Fruit fly (Drosophila melanogaster): Measurements from ENCODE around the gene tral.
A peak's percentile ranks its signal among the peaks of the same experiment; 100 is the strongest.

Gene tral

DNA sequence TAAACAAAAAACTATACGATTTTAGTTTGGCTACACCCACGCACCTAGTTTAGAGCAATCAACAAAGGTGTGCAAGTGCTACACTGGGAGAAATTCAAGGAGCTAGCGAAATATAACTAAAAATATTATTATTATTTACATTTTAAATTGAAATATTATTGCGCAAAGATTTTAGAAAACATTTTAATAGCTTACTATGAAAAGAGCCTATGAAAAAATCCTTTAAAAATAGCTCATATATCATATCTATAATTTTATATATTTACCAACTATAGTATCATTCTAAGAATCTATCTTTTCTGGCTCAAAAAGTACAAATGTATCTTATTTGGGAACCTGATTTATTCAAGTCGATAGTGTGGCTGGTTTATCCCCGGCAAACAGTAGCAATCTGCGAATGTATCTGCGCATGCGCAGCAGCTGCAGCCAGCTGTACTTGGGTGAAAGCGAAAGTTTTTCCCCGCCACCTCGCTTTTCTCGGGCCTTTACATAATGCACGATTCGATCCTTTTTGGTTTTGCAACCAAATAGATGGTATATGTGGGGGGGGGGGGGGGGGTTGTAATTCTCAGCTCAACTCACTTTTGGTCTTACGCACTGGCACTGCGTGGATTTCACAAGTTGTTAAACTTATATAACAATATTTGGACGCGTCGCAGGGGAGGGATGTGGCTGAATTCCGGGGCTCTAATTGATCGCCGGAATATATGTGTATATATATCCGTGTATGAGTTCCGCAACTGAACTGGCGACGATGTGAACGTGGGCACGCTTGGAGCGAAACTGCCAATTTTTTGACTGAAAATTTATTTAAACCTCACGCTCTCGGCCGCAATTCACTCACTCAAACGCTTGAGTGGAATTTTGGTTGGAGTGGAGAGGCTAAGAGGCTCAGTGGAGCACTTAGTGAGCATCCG, 18.2 kb upstream of the tral start, which contains the start of gene CG10657:
TSS of gene CG10657 (minus strand) at position 789 of the 917 bp plus-strand sequence.
- TF ChIP-seq CTCF (optimal IDR thresholded peaks at IDR 0.05) = no peak
- TF ChIP-seq CG8478 (optimal IDR thresholded peaks at IDR 0.05) = no peak

DNA sequence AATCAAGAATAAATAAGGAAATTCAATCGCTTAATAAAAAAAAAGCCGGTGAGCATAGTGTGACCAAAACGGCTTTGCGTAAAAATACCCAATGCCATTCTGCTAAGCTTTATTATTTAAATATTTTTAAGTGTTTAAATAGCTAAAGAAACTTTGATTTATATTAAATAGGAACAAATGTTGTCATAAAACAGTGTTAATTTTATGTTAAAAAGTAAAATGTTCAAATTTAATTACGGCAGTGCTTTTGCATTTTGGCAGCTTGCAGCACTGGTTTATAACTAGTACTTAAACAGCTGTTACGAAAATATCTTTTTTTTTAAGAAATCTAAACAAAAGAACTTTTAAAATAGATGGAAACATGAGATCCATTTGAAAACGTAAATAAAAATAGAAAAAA, 13.6 kb upstream of the tral start, which contains the start of the genes CG10638 and CG10681:
TSS of gene CG10638 (minus strand) at position 63 of the 400 bp plus-strand sequence.
TSS of gene CG10681 (plus strand) at position 265 of the 400 bp plus-strand sequence.
- TF ChIP-seq CTCF (optimal IDR thresholded peaks at IDR 0.05) (no peak), CG8478 (optimal IDR thresholded peaks at IDR 0.05) (no peak)

DNA sequence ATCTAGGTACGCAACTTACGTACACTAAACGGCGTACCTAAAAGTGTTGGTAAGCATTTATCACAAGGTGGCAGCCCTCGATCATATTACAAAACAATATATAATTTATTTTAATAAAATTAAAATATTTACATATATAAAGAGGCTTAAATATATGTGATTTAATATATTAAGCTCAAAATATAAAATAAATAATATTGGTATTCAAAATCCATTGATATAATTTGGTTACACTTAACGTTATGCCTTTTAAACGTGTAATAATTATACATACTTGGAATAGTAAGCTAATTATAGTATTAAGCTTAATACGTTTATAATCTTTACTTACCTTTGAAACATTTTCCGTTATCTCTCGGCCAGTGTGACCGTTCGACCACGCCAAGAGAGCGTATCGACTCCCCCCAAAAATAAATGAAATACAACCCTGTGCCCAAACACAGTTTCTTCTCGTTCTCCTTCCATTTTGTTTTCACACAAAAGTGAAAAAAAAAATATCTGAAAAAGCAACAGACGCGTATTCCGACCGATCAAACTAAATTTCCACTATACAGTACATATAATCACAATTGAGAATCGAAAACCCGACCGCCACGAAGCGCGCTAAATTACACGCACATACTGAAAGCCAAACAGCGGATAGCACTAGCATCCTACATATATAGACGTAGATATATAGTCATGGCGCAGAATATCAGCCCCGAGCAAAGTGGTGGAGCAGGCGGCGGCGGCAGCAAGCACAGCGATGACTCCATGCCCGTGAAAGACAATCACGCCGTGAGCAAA, 10.8 kb upstream of the tral start, which contains the start of the genes CG10646 and vih:
TSS of gene CG10646 (minus strand) at position 30 of the 786 bp plus-strand sequence.
TSS of gene vih (plus strand) at position 428 of the 786 bp plus-strand sequence.
- TF ChIP-seq CTCF (optimal IDR thresholded peaks at IDR 0.05) (no peak), CG8478 (optimal IDR thresholded peaks at IDR 0.05) (no peak)

DNA sequence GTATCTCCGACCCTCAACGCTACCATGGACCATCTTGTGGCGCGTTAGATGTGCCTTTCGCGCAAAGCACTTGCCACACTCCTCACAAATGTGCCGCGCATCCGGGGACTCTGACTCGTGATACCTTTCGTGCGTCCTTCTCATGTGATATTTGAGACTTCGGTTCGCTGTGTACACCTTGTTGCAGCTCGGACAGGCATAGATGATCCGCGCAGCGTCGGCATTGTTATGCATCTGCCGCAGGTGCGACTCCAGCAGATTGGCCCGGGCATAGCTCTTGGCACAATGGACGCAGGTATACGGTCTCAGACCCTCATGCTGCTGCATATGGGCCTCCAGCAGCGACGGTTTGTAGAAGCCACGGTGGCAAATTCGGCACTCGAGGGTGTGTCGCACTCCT, 8.9 kb upstream of the tral start:
- no peak for TF ChIP-seq CG8478 (optimal IDR thresholded peaks at IDR 0.05)
- TF ChIP-seq CTCF (optimal IDR thresholded peaks at IDR 0.05) = no peak

DNA sequence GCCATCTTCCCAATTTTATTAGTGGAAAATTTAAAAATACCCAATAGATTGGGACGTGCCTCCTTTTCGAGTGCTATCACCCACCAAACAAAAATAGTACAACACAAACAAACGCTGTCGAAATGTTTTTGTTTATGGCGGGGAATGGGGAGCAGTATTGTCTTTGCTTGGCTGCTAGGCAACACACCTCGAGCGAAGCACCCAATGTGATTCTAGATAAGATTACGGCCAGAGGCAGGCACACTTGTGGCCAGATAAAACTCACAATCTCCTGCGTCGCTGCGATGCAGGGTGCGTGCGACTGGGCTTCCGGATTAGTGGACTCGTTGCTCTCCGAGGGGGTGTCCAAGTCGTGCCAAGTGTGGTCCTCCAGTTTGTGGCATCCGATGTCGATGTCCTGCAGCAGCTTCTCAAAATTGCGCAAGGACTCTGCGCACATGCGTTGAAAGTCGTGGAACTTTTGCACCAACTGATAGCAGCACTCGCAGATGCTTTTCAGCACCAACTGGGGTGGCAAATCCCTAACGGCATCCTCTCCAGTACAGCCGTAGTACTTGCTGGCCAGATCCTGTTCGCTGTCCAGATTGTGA, 7.8 kb upstream of the tral start:
- TF ChIP-seq CG8478 (optimal IDR thresholded peaks at IDR 0.05) (no peak), CTCF (optimal IDR thresholded peaks at IDR 0.05) (no peak)

DNA sequence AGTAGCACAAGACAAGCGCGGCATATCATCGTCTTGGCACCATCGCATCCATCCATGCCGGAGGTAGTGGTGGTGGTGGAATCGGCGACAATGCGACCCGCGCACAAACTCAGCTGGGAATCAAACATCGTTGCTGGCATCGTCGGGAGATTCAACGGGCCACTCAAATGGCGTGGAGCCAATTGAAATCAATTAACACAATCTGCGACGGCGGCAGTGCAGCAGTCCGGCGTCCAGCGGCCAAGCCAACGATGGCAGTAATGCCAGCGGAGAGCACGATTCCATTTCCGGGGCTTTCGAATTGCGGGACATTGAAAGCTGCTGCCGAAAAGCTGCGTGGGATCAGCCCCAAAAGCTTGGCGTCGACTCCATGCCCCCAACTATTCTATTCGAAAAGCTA, 7.3 kb upstream of the tral start, which contains the start of gene CG10654:
TSS of gene CG10654 (minus strand) at position 270 of the 400 bp plus-strand sequence.
- TF ChIP-seq CTCF (optimal IDR thresholded peaks at IDR 0.05) (no peak), CG8478 (optimal IDR thresholded peaks at IDR 0.05) (no peak)

DNA sequence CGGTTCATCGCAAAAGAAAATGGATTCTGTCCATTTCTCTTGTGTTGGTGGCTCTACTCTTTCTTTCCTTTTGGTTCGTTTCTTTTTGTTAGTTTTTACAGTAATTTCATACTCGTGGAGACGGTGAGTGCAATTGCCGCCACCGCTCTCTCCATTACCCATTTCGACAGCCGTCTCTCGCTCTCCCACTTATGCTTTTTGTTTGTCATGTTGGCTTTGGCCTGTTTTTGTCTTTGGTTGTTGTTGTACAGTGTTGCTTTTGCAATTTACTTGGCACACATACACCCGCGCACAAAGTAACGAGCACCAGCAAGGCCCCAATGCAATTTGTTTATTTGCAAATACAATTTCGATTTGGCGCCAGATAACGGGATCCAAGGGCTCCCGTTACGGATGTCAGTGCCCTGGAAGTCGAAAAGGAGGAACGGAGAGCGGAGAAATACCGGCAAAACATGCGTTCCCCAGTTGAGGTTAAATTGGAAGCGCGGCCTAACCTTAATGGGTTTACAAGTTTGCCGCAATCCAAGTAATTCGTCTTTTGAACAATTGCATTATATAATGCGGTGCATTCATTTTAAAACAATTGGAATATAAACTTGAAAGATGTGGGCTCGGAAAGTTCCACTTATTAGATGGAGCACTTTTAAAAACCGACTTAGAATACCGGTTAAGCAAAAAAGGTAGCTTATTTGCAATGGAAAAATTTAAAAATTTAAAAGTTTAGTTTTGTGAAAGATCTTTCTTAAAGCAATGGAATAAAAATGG, 1.0 kb downstream of the tral start:
- TF ChIP-seq CG8478 (optimal IDR thresholded peaks at IDR 0.05) = no peak
- TF ChIP-seq CTCF (optimal IDR thresholded peaks at IDR 0.05) = no peak

DNA sequence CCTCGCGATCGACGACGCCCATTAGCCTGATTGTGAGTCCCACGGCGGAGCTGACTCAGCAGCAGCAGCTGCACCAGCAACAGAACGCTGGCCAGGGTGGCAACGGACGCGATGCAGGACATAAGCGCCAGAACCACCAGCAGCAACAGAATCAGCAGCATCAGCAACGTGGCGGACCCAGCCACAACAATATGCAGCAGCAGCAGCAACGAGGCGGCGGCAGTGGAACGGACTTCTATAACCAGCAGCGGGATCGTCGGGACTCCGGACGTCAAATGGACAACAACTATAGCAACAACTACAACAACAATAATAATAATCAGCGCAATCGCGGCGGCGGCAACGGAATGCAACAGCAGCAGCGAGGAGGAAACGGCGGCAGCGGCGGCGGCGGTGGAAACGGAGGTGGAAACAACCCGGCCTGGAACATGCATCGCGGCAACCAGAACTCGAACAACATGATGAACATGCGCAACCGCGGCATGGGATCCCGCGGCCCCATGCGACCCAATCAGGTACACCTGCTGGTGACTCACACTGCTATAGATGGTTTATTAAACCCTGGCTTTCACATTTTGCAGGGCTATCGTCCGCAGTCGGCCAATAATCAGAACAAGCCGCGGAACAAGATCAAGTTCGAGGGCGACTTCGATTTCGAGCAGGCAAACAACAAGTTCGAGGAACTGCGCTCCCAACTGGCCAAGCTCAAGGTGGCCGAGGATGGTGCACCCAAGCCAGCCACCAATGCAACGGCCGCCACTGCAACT, 2.8 kb downstream of the tral start:
- no peak for TF ChIP-seq CG8478 (optimal IDR thresholded peaks at IDR 0.05)
- TF ChIP-seq CTCF (optimal IDR thresholded peaks at IDR 0.05) = no peak

DNA sequence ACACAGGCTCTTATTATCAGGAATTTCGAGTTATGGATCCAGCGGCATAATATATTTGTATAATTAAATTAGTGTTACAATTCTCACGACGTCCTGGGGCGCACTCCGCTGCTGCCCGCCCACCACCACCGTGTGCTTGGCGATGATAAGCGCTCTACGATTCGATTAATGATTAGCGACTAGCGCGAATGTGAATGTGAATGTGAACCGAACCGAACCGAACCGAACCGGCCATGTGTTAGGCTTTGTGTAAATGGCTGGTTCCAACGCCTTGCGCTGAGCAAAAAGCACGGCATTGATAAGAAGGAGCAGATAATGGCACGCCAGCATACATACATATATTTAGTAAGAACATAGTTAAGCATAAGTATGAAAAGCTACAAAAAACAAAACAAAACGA, 4.5 kb downstream of the tral start:
- TF ChIP-seq CG8478 (optimal IDR thresholded peaks at IDR 0.05) (no peak), CTCF (optimal IDR thresholded peaks at IDR 0.05) (no peak)

DNA sequence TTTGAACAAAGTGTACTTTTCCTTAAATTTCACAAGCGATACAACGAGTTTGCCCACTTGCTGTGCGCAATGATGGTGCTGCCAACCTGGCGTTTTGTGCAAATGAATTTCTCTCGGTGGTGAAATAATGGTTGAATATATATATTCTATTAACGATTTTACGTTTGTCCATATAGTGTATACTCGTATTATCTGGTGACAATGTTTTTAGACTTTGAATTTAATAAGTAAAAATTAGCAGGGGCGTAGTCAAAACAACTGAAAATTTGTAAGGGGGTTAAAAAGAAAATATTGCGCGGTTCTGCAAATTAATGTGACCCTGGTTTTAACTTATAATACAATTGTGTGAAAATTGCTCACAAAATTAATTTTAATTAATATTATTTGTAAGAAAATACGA, 9.1 kb downstream of the tral start, which contains the start of the genes ver and Gcn5:
TSS of gene ver (plus strand) at position 47 of the 400 bp plus-strand sequence.
TSS of gene Gcn5 (minus strand) at position 74 of the 400 bp plus-strand sequence.
- TF ChIP-seq CTCF (optimal IDR thresholded peaks at IDR 0.05) = no peak
- TF ChIP-seq CG8478 (optimal IDR thresholded peaks at IDR 0.05) = no peak

DNA sequence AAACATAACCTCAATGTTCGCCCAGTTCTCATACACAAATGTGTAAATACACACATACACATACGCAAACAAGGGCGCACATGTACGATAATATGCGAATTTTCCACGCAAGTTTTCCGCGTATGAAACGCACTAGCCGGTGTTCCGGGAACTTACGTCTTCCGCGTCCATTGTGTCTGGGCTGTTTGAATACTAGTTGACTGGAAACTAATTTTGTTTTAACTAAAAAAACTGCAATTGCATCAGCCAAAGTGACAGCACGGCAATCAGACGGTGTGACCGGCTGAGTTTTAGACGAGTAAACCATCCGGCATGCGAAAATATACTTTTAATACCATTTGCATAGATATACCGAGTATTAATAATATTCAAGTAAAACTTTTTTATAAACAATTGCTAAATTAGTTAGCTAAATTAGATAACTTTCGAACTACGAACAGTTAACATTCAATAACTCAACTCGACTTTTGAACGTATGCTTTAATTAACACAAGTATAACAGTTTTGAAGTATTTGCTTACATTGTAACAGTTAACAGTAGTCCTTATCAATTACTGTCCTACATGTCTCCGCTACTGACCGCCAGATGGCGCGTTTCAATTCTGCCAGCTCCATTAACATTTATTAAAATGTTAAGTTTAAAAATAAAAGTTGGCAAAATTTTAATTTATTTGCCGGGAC, 11.7 kb downstream of the tral start, which contains the start of gene eIF2beta:
TSS of gene eIF2beta (minus strand) at position 299 of the 681 bp plus-strand sequence.
- TF ChIP-seq CTCF (optimal IDR thresholded peaks at IDR 0.05) (peak; percentile 77 to 91), CG8478 (optimal IDR thresholded peaks at IDR 0.05) (no peak)

DNA sequence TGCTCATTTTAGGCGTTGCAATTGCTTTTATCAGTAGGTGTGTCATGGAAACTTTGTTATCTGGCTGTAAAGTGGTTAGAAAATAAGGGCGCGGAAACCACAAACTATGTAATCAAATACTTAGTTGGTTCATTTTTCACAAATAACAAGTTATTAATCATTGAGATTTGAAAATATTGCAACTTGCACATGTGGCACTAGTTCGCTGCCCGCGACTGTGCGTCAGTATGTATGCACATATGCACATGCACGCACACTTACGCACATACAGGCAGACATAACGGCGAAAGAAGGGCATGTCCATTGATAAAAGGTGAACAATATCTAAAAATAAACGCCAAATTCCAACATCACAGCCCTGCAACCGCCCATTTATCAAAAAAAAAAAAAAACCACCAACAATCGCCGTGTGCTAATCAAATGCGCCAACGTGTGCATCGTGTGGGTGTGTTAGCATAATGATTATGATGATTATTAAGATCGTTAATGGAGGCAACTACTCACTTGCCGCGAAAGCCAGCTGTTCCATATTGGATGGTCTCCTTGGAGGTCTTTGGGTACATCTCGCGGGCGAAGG, 14.7 kb downstream of the tral start:
- no peak for TF ChIP-seq CTCF (optimal IDR thresholded peaks at IDR 0.05)

All from S2 (cell line).